Worm (Caenorhabditis elegans): Measurements from ENCODE around the gene T04F8.3.

T04F8.3 gene

ce11 chrX:11693092-11693491 lies 34.7 kb downstream of the T04F8.3 start, which contains the start of gene smcl-1 (continued):
- TF ChIP-seq mep-1 (tag; optimal IDR thresholded peaks at IDR 0.05) (peak; percentile 8), F16B12.6 (tag; optimal IDR thresholded peaks at IDR 0.05) (no peak), blmp-1 (tag; optimal IDR thresholded peaks at IDR 0.05) (peak; percentile 55), unc-86 (tag; optimal IDR thresholded peaks at IDR 0.05) (no peak), fkh-4 (tag; optimal IDR thresholded peaks at IDR 0.05; ENCODE audit: borderline replicate concordance) (peak; percentile 14), nhr-85 (tag) (peak; percentile 64), nhr-20 (tag; optimal IDR thresholded peaks at IDR 0.05) (peak; percentile 45), alr-1 (tag; optimal IDR thresholded peaks at IDR 0.05; ENCODE audit: borderline replicate concordance) (no peak), snu-23 (GFP tag; optimal IDR thresholded peaks at IDR 0.05) (no peak), tlp-1 (tag; optimal IDR thresholded peaks at IDR 0.05) (no peak), sox-4 (tag; optimal IDR thresholded peaks at IDR 0.05) (no peak)

- TF ChIP-seq ceh-63 (GFP tag; optimal IDR thresholded peaks at IDR 0.05): no peak
- TF ChIP-seq ceh-8 (GFP tag; optimal IDR thresholded peaks at IDR 0.05): no peak
- TF ChIP-seq Y116A8C.19 (tag; optimal IDR thresholded peaks at IDR 0.05; ENCODE audit: borderline replicate concordance): no peak
- TF ChIP-seq alr-1 (tag; optimal IDR thresholded peaks at IDR 0.05; ENCODE audit: borderline replicate concordance): no peak
These were observed 38.3 kb downstream of the T04F8.3 start, which contains the start of gene C44C10.12 for ce11 chrX:11696696-11697095. C44C10.12 (plus strand) TSS chrX:11696996.

ce11 chrX:11700263-11700662 lies 41.8 kb downstream of the T04F8.3 start, which contains the start of gene C44C10.15:
C44C10.15 (minus strand) TSS chrX:11700363.
- TF ChIP-seq unc-98 (GFP tag; IDR thresholded peaks at IDR 0.05): no peak
- no peak for TF ChIP-seq nhr-77 (tag; optimal IDR thresholded peaks at IDR 0.05)
- no peak for TF ChIP-seq ceh-63 (GFP tag; optimal IDR thresholded peaks at IDR 0.05)

- TF ChIP-seq pqm-1 (tag; optimal IDR thresholded peaks at IDR 0.05): no peak
- no peak for TF ChIP-seq ceh-8 (GFP tag; optimal IDR thresholded peaks at IDR 0.05)
- TF ChIP-seq C34B4.2 (tag; optimal IDR thresholded peaks at IDR 0.05): no peak
- no peak for TF ChIP-seq pag-3 (tag; optimal IDR thresholded peaks at IDR 0.05; ENCODE audit: borderline replicate concordance, insufficient read depth)
- TF ChIP-seq zip-4 (GFP tag; optimal IDR thresholded peaks at IDR 0.05): no peak
- TF ChIP-seq unc-30 (tag; optimal IDR thresholded peaks at IDR 0.05): no peak
- no peak for TF ChIP-seq lin-39 (tag; optimal IDR thresholded peaks at IDR 0.05)
- no peak for TF ChIP-seq isw-1 (GFP tag; IDR thresholded peaks at IDR 0.05)
- no peak for TF ChIP-seq nhr-71 (tag; optimal IDR thresholded peaks at IDR 0.05)
- no peak for TF ChIP-seq lir-3 (tag; optimal IDR thresholded peaks at IDR 0.05; ENCODE audit: poor library complexity)
- no peak for TF ChIP-seq hpl-2 (GFP tag; optimal IDR thresholded peaks at IDR 0.05)
- no peak for TF ChIP-seq efl-3 (GFP tag; optimal IDR thresholded peaks at IDR 0.05)
- no peak for TF ChIP-seq ceh-63 (GFP tag; optimal IDR thresholded peaks at IDR 0.05)
- no peak for TF ChIP-seq unc-62 (GFP tag; optimal IDR thresholded peaks at IDR 0.05)
- no peak for TF ChIP-seq fkh-10 (GFP tag; optimal IDR thresholded peaks at IDR 0.05)
These were observed 43.8 kb downstream of the T04F8.3 start, which contains the start of gene C44C10.3 for ce11 chrX:11702236-11702635. C44C10.3 (plus strand) TSS chrX:11702536.
